Fruit fly (Drosophila melanogaster) whole organism, prepupa: ENCODE results near the gene CG7772.
"Not testable (repeated sequence)": the region's sequence is repeated elsewhere in the genome, so short reads cannot be mapped to it uniquely, and the experiment has no call there.

Experiments
- CG11762 ChIP-seq: fragments of 200-800 bp; sonication (Bioruptor generic); optimal IDR thresholded peaks from 3 replicates; lab custom pipeline; 2016; ENCODE audit warnings: missing biosample characterization, missing genetic modification characterization; ENCODE audit not compliant: insufficient read depth
- CG16779 ChIP-seq: fragments of 200-800 bp; sonication (Bioruptor generic); optimal IDR thresholded peaks from 3 replicates; lab custom pipeline; 2017; ENCODE audit warnings: missing biosample characterization, mild to moderate bottlenecking, missing genetic modification characterization
- CG31627 ChIP-seq: fragments of 200-800 bp; sonication (Bioruptor generic); optimal IDR thresholded peaks from 3 replicates; lab custom pipeline; 2016; ENCODE audit warnings: missing biosample characterization, missing genetic modification characterization
- CG4318 ChIP-seq: fragments of 200-800 bp; sonication (Bioruptor generic); optimal IDR thresholded peaks from 3 replicates; lab custom pipeline; 2017; ENCODE audit warnings: missing biosample characterization, mild to moderate bottlenecking, missing genetic modification characterization
- CG9139 ChIP-seq: fragments of 200-800 bp; sonication (Bioruptor generic); optimal IDR thresholded peaks from 3 replicates; lab custom pipeline; 2017; ENCODE audit warnings: missing biosample characterization, mild to moderate bottlenecking, missing genetic modification characterization
- Eip93F ChIP-seq: fragments of 200-800 bp; sonication (Bioruptor generic); optimal IDR thresholded peaks from 2 replicates; lab custom pipeline; 2016; ENCODE audit warnings: missing biosample characterization, mild to moderate bottlenecking, missing genetic modification characterization
- Ets96B ChIP-seq: fragments of 200-800 bp; optimal IDR thresholded peaks from 2 replicates; lab custom pipeline; 2019; ENCODE audit warnings: missing biosample characterization, mild to moderate bottlenecking, missing genetic modification characterization, moderate library complexity
- Met ChIP-seq: fragments of 200-800 bp; sonication (Bioruptor generic); optimal IDR thresholded peaks from 3 replicates; lab custom pipeline; 2016; ENCODE audit warnings: missing biosample characterization, missing genetic modification characterization
- Sox102F ChIP-seq: fragments of 200-800 bp; sonication (Bioruptor generic); optimal IDR thresholded peaks from 2 replicates; lab custom pipeline; 2016; ENCODE audit warnings: missing biosample characterization, mild to moderate bottlenecking, missing genetic modification characterization
- Sox14 ChIP-seq: fragments of 200-800 bp; sonication (Bioruptor generic); optimal IDR thresholded peaks from 3 replicates; lab custom pipeline; 2016; ENCODE audit warnings: missing biosample characterization, missing genetic modification characterization
- achi ChIP-seq: fragments of 200-800 bp; sonication (Bioruptor generic); optimal IDR thresholded peaks from 3 replicates; lab custom pipeline; 2016; ENCODE audit warnings: missing biosample characterization, missing genetic modification characterization
- esn ChIP-seq: fragments of 200-800 bp; sonication (Bioruptor generic); optimal IDR thresholded peaks from 2 replicates; lab custom pipeline; 2016; ENCODE audit warnings: missing biosample characterization, mild to moderate bottlenecking, missing genetic modification characterization, moderate library complexity
- fd59A ChIP-seq: fragments of 200-800 bp; sonication (Bioruptor generic); optimal IDR thresholded peaks from 2 replicates; lab custom pipeline; 2017; ENCODE audit warnings: missing biosample characterization, mild to moderate bottlenecking, missing genetic modification characterization, missing genetic modification reagents

dm6 chrX:17889247-17889646 lies 17.8 kb downstream of the CG7772 start, which contains the start of gene Gss1:
- TF ChIP-seq CG9139 (GFP tag; lab: Kevin White, UChicago); CG16779 (tag; lab: Kevin White, UChicago); achi (GFP tag; lab: Kevin White, UChicago); fd59A (GFP tag; lab: Kevin White, UChicago); CG11762; CG4318 (GFP tag; lab: Kevin White, UChicago); Eip93F (GFP tag; lab: Kevin White, UChicago); CG31627 (GFP tag; lab: Kevin White, UChicago); esn; Sox14 (GFP tag; lab: Kevin White, UChicago); Ets96B (tag; lab: Kevin White, UChicago); Sox102F (GFP tag; lab: Kevin White, UChicago); Met (GFP tag; lab: Kevin White, UChicago): not testable (repeated sequence)
